Fruit fly (Drosophila melanogaster) whole organism: ENCODE data around the gene Art4.

Experiments used
- CG8478 ChIP-seq: fragments of >200 bp; optimal IDR thresholded peaks from 2 replicates; lab custom pipeline; 2018; ENCODE audit warnings: inconsistent platforms
- Dll ChIP-seq: fragments of >200 bp; optimal IDR thresholded peaks from 2 replicates; lab custom pipeline; 2017
- EcR ChIP-seq, 2 experiments: fragments of >200 bp; optimal IDR thresholded peaks; 2 replicates each; lab custom pipeline; 2017; ENCODE audit warnings: missing biosample characterization in 2 of 2, missing genetic modification characterization in 2 of 2, missing genetic modification reagents in 2 of 2
- pan ChIP-seq: fragments of >200 bp; optimal IDR thresholded peaks from 2 replicates; lab custom pipeline; 2017
- psq ChIP-seq: fragments of >200 bp; optimal IDR thresholded peaks from 2 replicates; lab custom pipeline; 2017
- usp ChIP-seq: fragments of >200 bp; optimal IDR thresholded peaks from 2 replicates; lab custom pipeline; 2017; ENCODE audit warnings: missing biosample characterization, missing genetic modification characterization, mixed read lengths

Art4 gene

dm6 chr3R:9977494-9977893, 8.4 kb downstream of the Art4 start:
- TF ChIP-seq pan (lab: Kevin White, UChicago) = no peak
- no peak for TF ChIP-seq psq (lab: Kevin White, UChicago)
- no peak for TF ChIP-seq CG8478 (lab: Kevin White, UChicago)
- TF ChIP-seq EcR (GFP tag; optimal IDR thresholded peaks at IDR 0.05; lab: Kevin White, UChicago) = no peak
- no peak for TF ChIP-seq usp (GFP tag; lab: Kevin White, UChicago)
- TF ChIP-seq Dll (lab: Kevin White, UChicago) = no peak

- TF ChIP-seq CG8478 (lab: Kevin White, UChicago) (peak; percentile 40), usp (GFP tag; lab: Kevin White, UChicago) (no peak), psq (lab: Kevin White, UChicago) (no peak), pan (lab: Kevin White, UChicago) (no peak), Dll (lab: Kevin White, UChicago) (no peak), EcR (GFP tag; optimal IDR thresholded peaks at IDR 0.05; lab: Kevin White, UChicago) (peak; percentile 16 to 58)
Observed at dm6 chr3R:9968827-9969675, 16.8 kb downstream of the Art4 start.

- TF ChIP-seq psq (lab: Kevin White, UChicago) (no peak), CG8478 (lab: Kevin White, UChicago) (no peak), Dll (lab: Kevin White, UChicago) (no peak), EcR (GFP tag; optimal IDR thresholded peaks at IDR 0.05; lab: Kevin White, UChicago) (no peak), pan (lab: Kevin White, UChicago) (no peak), usp (GFP tag; lab: Kevin White, UChicago) (no peak)
Observed at dm6 chr3R:9968239-9968638, 17.6 kb downstream of the Art4 start.

- TF ChIP-seq psq (lab: Kevin White, UChicago) (no peak), EcR (GFP tag; optimal IDR thresholded peaks at IDR 0.05; lab: Kevin White, UChicago) (peak in 1 of 2 experiments; percentile 62)
Observed at dm6 chr3R:9966109-9966701, 19.7 kb downstream of the Art4 start.

dm6 chr3R:9964600-9965301, 21.1 kb downstream of the Art4 start:
- peak in 1 of 2 experiments; percentile 82 for TF ChIP-seq EcR (GFP tag; optimal IDR thresholded peaks at IDR 0.05; lab: Kevin White, UChicago)
- TF ChIP-seq usp (GFP tag; lab: Kevin White, UChicago) = no peak
- no peak for TF ChIP-seq CG8478 (lab: Kevin White, UChicago)

- TF ChIP-seq EcR (GFP tag; optimal IDR thresholded peaks at IDR 0.05; lab: Kevin White, UChicago) = peak; percentile 66 to 88
- no peak for TF ChIP-seq Dll (lab: Kevin White, UChicago)
Observed at dm6 chr3R:9963179-9963905, 22.5 kb downstream of the Art4 start.

dm6 chr3R:9961163-9962072, 24.4 kb downstream of the Art4 start:
- TF ChIP-seq EcR (GFP tag; optimal IDR thresholded peaks at IDR 0.05; lab: Kevin White, UChicago) (peak; percentile 53 to 98), psq (lab: Kevin White, UChicago) (no peak), usp (GFP tag; lab: Kevin White, UChicago) (no peak), Dll (lab: Kevin White, UChicago) (no peak)

- TF ChIP-seq EcR (GFP tag; optimal IDR thresholded peaks at IDR 0.05; lab: Kevin White, UChicago) = peak in 1 of 2 experiments; percentile 63
- TF ChIP-seq psq (lab: Kevin White, UChicago) = no peak
- no peak for TF ChIP-seq usp (GFP tag; lab: Kevin White, UChicago)
Observed at dm6 chr3R:9959911-9960310, 25.9 kb downstream of the Art4 start.

dm6 chr3R:9957202-9957601, 28.7 kb downstream of the Art4 start:
- TF ChIP-seq CG8478 (lab: Kevin White, UChicago) (no peak), Dll (lab: Kevin White, UChicago) (no peak), EcR (GFP tag; optimal IDR thresholded peaks at IDR 0.05; lab: Kevin White, UChicago) (no peak)

dm6 chr3R:9956725-9957124, 29.1 kb downstream of the Art4 start:
- TF ChIP-seq EcR (GFP tag; optimal IDR thresholded peaks at IDR 0.05; lab: Kevin White, UChicago) (no peak), psq (lab: Kevin White, UChicago) (no peak), Dll (lab: Kevin White, UChicago) (no peak), usp (GFP tag; lab: Kevin White, UChicago) (no peak), pan (lab: Kevin White, UChicago) (no peak)
